Fruit fly (Drosophila melanogaster) whole organism, prepupa: ENCODE measurements around the gene Nrt.

Experiments
- Blimp-1 ChIP-seq: fragments of 200-800 bp; sonication (Bioruptor generic); optimal IDR thresholded peaks from 3 replicates; lab custom pipeline; 2017; ENCODE audit warnings: missing biosample characterization, missing genetic modification characterization, mild to moderate bottlenecking, moderate library complexity, missing genetic modification reagents
- CG10669 ChIP-seq: fragments of 200-800 bp; sonication (Bioruptor generic); optimal IDR thresholded peaks from 3 replicates; lab custom pipeline; 2018; ENCODE audit warnings: missing biosample characterization, mild to moderate bottlenecking, missing genetic modification characterization, moderate library complexity
- CG11294 ChIP-seq: fragments of 200-800 bp; sonication (Bioruptor generic); IDR thresholded peaks from 2 replicates; pipeline ENCODE4 v1.3.6; 2022; ENCODE audit warnings: missing biosample characterization, missing genetic modification characterization
- CG11902 ChIP-seq: fragments of 200-800 bp; sonication (Bioruptor generic); optimal IDR thresholded peaks from 3 replicates; lab custom pipeline; 2016; ENCODE audit warnings: missing biosample characterization, missing genetic modification characterization
- CG15336 ChIP-seq: fragments of 200-800 bp; sonication (Bioruptor generic); IDR thresholded peaks from 2 replicates; pipeline ENCODE4 v1.3.6; 2022; ENCODE audit warnings: missing biosample characterization, missing genetic modification characterization
- CG1621 ChIP-seq: fragments of 200-800 bp; sonication (Bioruptor generic); optimal IDR thresholded peaks from 3 replicates; lab custom pipeline; 2018; ENCODE audit warnings: missing biosample characterization, mild to moderate bottlenecking, missing genetic modification characterization
- CG16779 ChIP-seq: fragments of 200-800 bp; sonication (Bioruptor generic); optimal IDR thresholded peaks from 3 replicates; lab custom pipeline; 2017; ENCODE audit warnings: missing biosample characterization, mild to moderate bottlenecking, missing genetic modification characterization
- CG3032 ChIP-seq: fragments of 200-800 bp; optimal IDR thresholded peaks from 2 replicates; lab custom pipeline; 2019; ENCODE audit warnings: missing biosample characterization, mild to moderate bottlenecking, missing genetic modification characterization, moderate library complexity
- CG31627 ChIP-seq: fragments of 200-800 bp; sonication (Bioruptor generic); optimal IDR thresholded peaks from 3 replicates; lab custom pipeline; 2016; ENCODE audit warnings: missing biosample characterization, missing genetic modification characterization
- CG32006 ChIP-seq: fragments of 200-800 bp; sonication (Bioruptor generic); optimal IDR thresholded peaks from 3 replicates; lab custom pipeline; 2017; ENCODE audit warnings: missing biosample characterization, mild to moderate bottlenecking, missing genetic modification characterization
- CG34406 ChIP-seq: fragments of 200-800 bp; sonication (Bioruptor generic); optimal IDR thresholded peaks from 3 replicates; lab custom pipeline; 2016; ENCODE audit warnings: missing biosample characterization, missing genetic modification characterization
- CG3919 ChIP-seq: fragments of 200-800 bp; sonication (Bioruptor generic); optimal IDR thresholded peaks from 3 replicates; lab custom pipeline; 2016; ENCODE audit warnings: missing biosample characterization, missing genetic modification characterization
- CG6163 ChIP-seq: fragments of 200-800 bp; sonication (Bioruptor generic); IDR thresholded peaks from 3 replicates; pipeline ENCODE4 v1.3.6; 2022; ENCODE audit warnings: missing biosample characterization, missing genetic modification characterization
- CG6276 ChIP-seq: fragments of 200-800 bp; sonication (Bioruptor generic); optimal IDR thresholded peaks from 2 replicates; lab custom pipeline; 2017; ENCODE audit warnings: missing biosample characterization, mild to moderate bottlenecking, missing genetic modification characterization
- CG6792 ChIP-seq: fragments of 200-800 bp; sonication (Bioruptor generic); optimal IDR thresholded peaks from 3 replicates; lab custom pipeline; 2016; ENCODE audit warnings: missing biosample characterization, missing genetic modification characterization
- CG6854 ChIP-seq: fragments of 200-800 bp; sonication (Bioruptor generic); optimal IDR thresholded peaks from 2 replicates; lab custom pipeline; 2017; ENCODE audit warnings: missing biosample characterization, mild to moderate bottlenecking, missing genetic modification characterization
- CG7368 ChIP-seq: fragments of 200-800 bp; sonication (Bioruptor generic); optimal IDR thresholded peaks from 3 replicates; lab custom pipeline; 2016; ENCODE audit warnings: missing biosample characterization, missing genetic modification characterization
- CG8119 ChIP-seq: fragments of 200-800 bp; sonication (Bioruptor generic); IDR thresholded peaks from 3 replicates; pipeline ENCODE4 v1.3.6; 2022; ENCODE audit warnings: missing biosample characterization, missing genetic modification characterization
- CG8632 ChIP-seq: fragments of 200-800 bp; sonication (Bioruptor generic); optimal IDR thresholded peaks from 3 replicates; lab custom pipeline; 2016; ENCODE audit warnings: missing biosample characterization, missing genetic modification characterization
- Eip75B ChIP-seq: fragments of 200-800 bp; sonication (Bioruptor generic); optimal IDR thresholded peaks from 3 replicates; lab custom pipeline; 2016; ENCODE audit warnings: missing biosample characterization, missing genetic modification characterization
- Eip93F ChIP-seq: fragments of 200-800 bp; sonication (Bioruptor generic); optimal IDR thresholded peaks from 2 replicates; lab custom pipeline; 2016; ENCODE audit warnings: missing biosample characterization, mild to moderate bottlenecking, missing genetic modification characterization
- Gug ChIP-seq: fragments of 200-800 bp; sonication (Bioruptor generic); IDR thresholded peaks from 2 replicates; pipeline ENCODE4 v1.3.6; 2022; ENCODE audit warnings: missing biosample characterization, missing genetic modification characterization
- Hr38 ChIP-seq: sonication (Bioruptor generic); optimal IDR thresholded peaks from 2 replicates; lab custom pipeline; 2016; ENCODE audit warnings: missing biosample characterization, missing genetic modification characterization
- Hr39 ChIP-seq: fragments of 200-800 bp; sonication (Bioruptor generic); optimal IDR thresholded peaks from 2 replicates; lab custom pipeline; 2016; ENCODE audit warnings: missing biosample characterization, missing genetic modification characterization
- Hr4 ChIP-seq: fragments of 200-800 bp; sonication (Bioruptor generic); optimal IDR thresholded peaks from 3 replicates; lab custom pipeline; 2016; ENCODE audit warnings: missing biosample characterization, missing genetic modification characterization
- Lpt ChIP-seq: fragments of 200-800 bp; sonication (Bioruptor generic); optimal IDR thresholded peaks from 3 replicates; lab custom pipeline; 2016; ENCODE audit warnings: missing biosample characterization, missing genetic modification characterization
- OdsH ChIP-seq: fragments of 200-800 bp; sonication (Bioruptor generic); optimal IDR thresholded peaks from 3 replicates; lab custom pipeline; 2016; ENCODE audit warnings: missing biosample characterization, missing genetic modification characterization
- Sox102F ChIP-seq: fragments of 200-800 bp; sonication (Bioruptor generic); optimal IDR thresholded peaks from 2 replicates; lab custom pipeline; 2016; ENCODE audit warnings: missing biosample characterization, mild to moderate bottlenecking, missing genetic modification characterization
- Sox14 ChIP-seq: fragments of 200-800 bp; sonication (Bioruptor generic); optimal IDR thresholded peaks from 3 replicates; lab custom pipeline; 2016; ENCODE audit warnings: missing biosample characterization, missing genetic modification characterization
- achi ChIP-seq: fragments of 200-800 bp; sonication (Bioruptor generic); optimal IDR thresholded peaks from 3 replicates; lab custom pipeline; 2016; ENCODE audit warnings: missing biosample characterization, missing genetic modification characterization
- acj6 ChIP-seq: fragments of 200-800 bp; sonication (Bioruptor generic); optimal IDR thresholded peaks from 3 replicates; lab custom pipeline; 2016; ENCODE audit warnings: missing biosample characterization, missing genetic modification characterization
- cyc ChIP-seq: fragments of 200-800 bp; sonication (Bioruptor generic); optimal IDR thresholded peaks from 3 replicates; lab custom pipeline; 2016; ENCODE audit warnings: missing biosample characterization, missing genetic modification characterization
- dac ChIP-seq: fragments of 200-800 bp; sonication (Bioruptor generic); optimal IDR thresholded peaks from 2 replicates; lab custom pipeline; 2017; ENCODE audit warnings: missing biosample characterization, mild to moderate bottlenecking, missing genetic modification characterization
- dsx ChIP-seq: fragments of 200-800 bp; optimal IDR thresholded peaks from 3 replicates; lab custom pipeline; 2019; ENCODE audit warnings: missing biosample characterization, mild to moderate bottlenecking, missing genetic modification characterization, moderate library complexity; ENCODE audit not compliant: poor library complexity, severe bottlenecking
- eg ChIP-seq: fragments of 200-800 bp; sonication (Bioruptor generic); IDR thresholded peaks from 3 replicates; pipeline ENCODE4 v1.3.6; 2022; ENCODE audit warnings: missing biosample characterization, missing genetic modification characterization
- esn ChIP-seq: fragments of 200-800 bp; sonication (Bioruptor generic); optimal IDR thresholded peaks from 2 replicates; lab custom pipeline; 2016; ENCODE audit warnings: missing biosample characterization, mild to moderate bottlenecking, missing genetic modification characterization, moderate library complexity
- fd59A ChIP-seq: fragments of 200-800 bp; sonication (Bioruptor generic); optimal IDR thresholded peaks from 2 replicates; lab custom pipeline; 2017; ENCODE audit warnings: missing biosample characterization, mild to moderate bottlenecking, missing genetic modification characterization, missing genetic modification reagents
- fkh ChIP-seq: fragments of 200-800 bp; sonication (Bioruptor generic); optimal IDR thresholded peaks from 3 replicates; lab custom pipeline; 2017; ENCODE audit warnings: missing biosample characterization, mild to moderate bottlenecking, missing genetic modification characterization, moderate library complexity
- net ChIP-seq: fragments of 200-800 bp; sonication (Bioruptor generic); optimal IDR thresholded peaks from 3 replicates; lab custom pipeline; 2016; ENCODE audit warnings: missing biosample characterization, missing genetic modification characterization
- pdm3 ChIP-seq: fragments of 200-800 bp; sonication (Bioruptor generic); optimal IDR thresholded peaks from 3 replicates; lab custom pipeline; 2016; ENCODE audit warnings: missing biosample characterization, missing genetic modification characterization
- spab ChIP-seq: fragments of 200-800 bp; sonication (Bioruptor generic); optimal IDR thresholded peaks from 2 replicates; lab custom pipeline; 2017; ENCODE audit warnings: missing biosample characterization, mild to moderate bottlenecking, missing genetic modification characterization, missing genetic modification reagents
- ss ChIP-seq, 2 experiments: fragments of 200-800 bp; sonication (Bioruptor generic); optimal IDR thresholded peaks; 2 replicates in 1 of 2; 3 replicates in 1 of 2; lab custom pipeline; 2017 to 2018; ENCODE audit warnings: mild to moderate bottlenecking in 2 of 2, missing biosample characterization in 2 of 2, missing genetic modification characterization in 2 of 2, moderate library complexity in 1 of 2
- svp ChIP-seq: fragments of 200-800 bp; sonication (Bioruptor generic); peaks from one replicate; lab custom pipeline; 2016; ENCODE audit warnings: missing biosample characterization, missing genetic modification characterization
- topi ChIP-seq: fragments of 200-800 bp; sonication (Bioruptor generic); optimal IDR thresholded peaks from 3 replicates; lab custom pipeline; 2016; ENCODE audit warnings: missing biosample characterization, missing genetic modification characterization
- vri ChIP-seq: fragments of 200-800 bp; sonication (Bioruptor generic); optimal IDR thresholded peaks from 3 replicates; lab custom pipeline; 2016; ENCODE audit warnings: missing biosample characterization, mild to moderate bottlenecking, missing genetic modification characterization

The Nrt gene

dm6 chr3L:16818063-16818462, 52.2 kb downstream of the Nrt start (continued):
- TF ChIP-seq ss (GFP tag; optimal IDR thresholded peaks at IDR 0.05; lab: Kevin White, UChicago) (peak; percentile 96 to 97), Eip93F (GFP tag; lab: Kevin White, UChicago) (no peak), fkh (GFP tag; lab: Kevin White, UChicago) (no peak), dac (GFP tag; lab: Kevin White, UChicago) (no peak), CG3919 (GFP tag; lab: Kevin White, UChicago) (peak; percentile 92), CG34406 (peak; percentile 90), dsx (GFP tag; lab: Kevin White, UChicago) (peak; percentile 96), esn (peak; percentile 91), Gug (peak; percentile 68), CG6854 (GFP tag; lab: Kevin White, UChicago) (peak; percentile 86), CG6163 (GFP tag; lab: Robert Waterston, UW) (peak; percentile 95), acj6 (GFP tag; lab: Kevin White, UChicago) (peak; percentile 93), Sox102F (GFP tag; lab: Kevin White, UChicago) (peak; percentile 93), CG3032 (peak; percentile 97), CG10669 (GFP tag; lab: Kevin White, UChicago) (peak; percentile 96), OdsH (GFP tag; lab: Kevin White, UChicago) (peak; percentile 90), CG8119 (GFP tag; lab: Robert Waterston, UW) (peak; percentile 74)

- TF ChIP-seq eg (GFP tag; lab: Robert Waterston, UW) (no peak), fkh (GFP tag; lab: Kevin White, UChicago) (peak; percentile 40), CG6163 (GFP tag; lab: Robert Waterston, UW) (0 out of 3 replicates have a peak, but pooled peaks have one; percentile 9), CG10669 (GFP tag; lab: Kevin White, UChicago) (no peak), CG6276 (no peak)
- TF ChIP-seq, all 60 proteins: peak for 2
Observed at dm6 chr3L:16824725-16825124, 58.9 kb downstream of the Nrt start.

dm6 chr3L:16825195-16825594, 59.3 kb downstream of the Nrt start:
- TF ChIP-seq CG16779 (tag; lab: Kevin White, UChicago) (no peak), dsx (GFP tag; lab: Kevin White, UChicago) (no peak), vri (GFP tag; lab: Kevin White, UChicago) (no peak), ss (GFP tag; optimal IDR thresholded peaks at IDR 0.05; lab: Kevin White, UChicago) (peak in 1 of 2 experiments; percentile 15), CG7368 (no peak), acj6 (GFP tag; lab: Kevin White, UChicago) (peak; percentile 32), CG6276 (no peak), achi (GFP tag; lab: Kevin White, UChicago) (no peak), Blimp-1 (GFP tag; lab: Kevin White, UChicago) (no peak), Eip75B (GFP tag; lab: Kevin White, UChicago) (no peak), Eip93F (GFP tag; lab: Kevin White, UChicago) (no peak), CG32006 (GFP tag; lab: Kevin White, UChicago) (peak; percentile 61), CG31627 (peak; percentile 6), Lpt (GFP tag; lab: Kevin White, UChicago) (no peak), svp (no peak), pdm3 (GFP tag; lab: Kevin White, UChicago) (no peak), CG8119 (GFP tag; lab: Robert Waterston, UW) (peak; percentile 46; the same call in 1 of the 3 replicates), net (GFP tag; lab: Kevin White, UChicago) (peak; percentile 16), esn (peak; percentile 22), CG11902 (GFP tag; lab: Kevin White, UChicago) (no peak), CG6854 (GFP tag; lab: Kevin White, UChicago) (no peak), spab (GFP tag; lab: Kevin White, UChicago) (no peak), topi (GFP tag; lab: Kevin White, UChicago) (no peak), OdsH (GFP tag; lab: Kevin White, UChicago) (peak; percentile 33), CG34406 (peak; percentile 36), CG6792 (GFP tag; lab: Kevin White, UChicago) (no peak), fkh (GFP tag; lab: Kevin White, UChicago) (no peak), Hr38 (GFP tag; lab: Kevin White, UChicago) (no peak), cyc (no peak), fd59A (GFP tag; lab: Kevin White, UChicago) (no peak), Sox14 (GFP tag; lab: Kevin White, UChicago) (no peak), CG3919 (GFP tag; lab: Kevin White, UChicago) (no peak), Hr4 (GFP tag; lab: Kevin White, UChicago) (no peak), CG15336 (GFP tag; lab: Robert Waterston, UW) (peak; percentile 42; the same call in 1 of the 2 replicates), dac (GFP tag; lab: Kevin White, UChicago) (no peak), CG11294 (GFP tag; lab: Robert Waterston, UW) (no peak), CG1621 (no peak), Hr39 (GFP tag; lab: Kevin White, UChicago) (no peak), CG8632 (GFP tag; lab: Kevin White, UChicago) (peak; percentile 27)
